Worm (Caenorhabditis elegans): ENCODE data around the gene tba-4.

DNA sequence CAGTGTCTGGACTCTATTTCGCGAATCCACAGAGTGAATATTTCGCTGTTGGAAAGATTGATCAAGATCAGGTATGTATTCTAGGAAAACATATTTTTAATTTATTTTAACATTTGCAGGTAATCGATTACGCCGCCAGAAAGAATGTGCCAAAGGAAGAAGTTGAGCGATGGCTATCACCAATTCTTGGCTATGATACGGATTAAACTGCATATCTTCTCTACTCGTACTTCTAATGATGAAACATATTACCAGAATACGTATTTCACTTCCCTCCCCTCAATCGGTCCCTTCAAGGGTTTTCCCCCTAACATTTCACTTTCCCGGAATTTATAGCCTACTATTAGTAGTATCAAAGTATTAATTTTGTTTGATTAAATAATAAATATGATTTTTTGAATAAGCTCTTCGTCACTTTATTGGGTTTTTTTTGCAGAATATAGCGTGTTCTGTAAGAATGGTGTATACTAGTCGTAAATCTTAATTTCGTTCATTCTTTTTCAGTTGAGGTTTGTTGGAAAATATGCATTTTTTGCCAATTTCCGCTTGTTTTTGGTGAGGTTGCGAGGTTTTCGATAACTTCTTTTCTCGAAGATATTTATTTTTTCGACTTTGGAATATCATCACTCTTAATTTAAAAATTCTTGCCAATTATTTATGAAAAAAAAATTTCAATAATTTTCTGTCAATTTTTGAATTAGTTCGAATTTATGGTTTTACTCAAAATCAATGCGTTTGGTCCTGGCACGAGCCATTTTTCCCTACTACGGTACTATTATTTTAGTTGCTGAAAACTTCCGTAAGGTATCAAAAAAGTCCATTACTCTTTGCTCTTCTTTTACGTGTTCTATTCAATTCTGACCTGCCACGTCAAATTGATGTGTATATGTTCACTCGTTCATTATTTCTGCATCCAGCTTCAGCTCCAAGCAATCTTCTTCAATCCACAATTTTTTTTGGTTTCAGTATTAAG is 12.5 kb downstream of the tba-4 start:
- no peak for TF ChIP-seq ccch-3 (GFP tag; optimal IDR thresholded peaks at IDR 0.05)
- TF ChIP-seq bed-2 (GFP tag; IDR thresholded peaks at IDR 0.05) = no peak
